Worm (Caenorhabditis elegans) whole organism, L4 larva: ENCODE results near the gene akap-1.

ENCODE experiments used
- F44E2.7 ChIP-seq: fragments of 200-800 bp; sonication (Bioruptor generic); IDR thresholded peaks from 2 replicates; pipeline ENCODE4 v2.1.2; 2022; ENCODE audit warnings: missing genetic modification characterization, missing compliant biosample characterization
- mdt-29 ChIP-seq: fragments of 200-800 bp; sonication (Bioruptor generic); IDR thresholded peaks from 2 replicates; pipeline ENCODE4 v1.3.6; 2022; ENCODE audit warnings: missing genetic modification reagents, missing genetic modification characterization, missing compliant biosample characterization
- mep-1 ChIP-seq: fragments of 150-350 bp; sonication (generic microtip); optimal IDR thresholded peaks from 3 replicates; lab custom pipeline; 2014; ENCODE audit warnings: missing biosample characterization, missing genetic modification characterization
- nhr-77 ChIP-seq: fragments of 150-350 bp; optimal IDR thresholded peaks from 2 replicates; lab custom pipeline; 2014; ENCODE audit warnings: missing biosample characterization, missing genetic modification characterization
- pqm-1 ChIP-seq: sonication (generic microtip); optimal IDR thresholded peaks from 2 replicates; lab custom pipeline; 2017; ENCODE audit warnings: missing biosample characterization, missing genetic modification characterization

DNA sequence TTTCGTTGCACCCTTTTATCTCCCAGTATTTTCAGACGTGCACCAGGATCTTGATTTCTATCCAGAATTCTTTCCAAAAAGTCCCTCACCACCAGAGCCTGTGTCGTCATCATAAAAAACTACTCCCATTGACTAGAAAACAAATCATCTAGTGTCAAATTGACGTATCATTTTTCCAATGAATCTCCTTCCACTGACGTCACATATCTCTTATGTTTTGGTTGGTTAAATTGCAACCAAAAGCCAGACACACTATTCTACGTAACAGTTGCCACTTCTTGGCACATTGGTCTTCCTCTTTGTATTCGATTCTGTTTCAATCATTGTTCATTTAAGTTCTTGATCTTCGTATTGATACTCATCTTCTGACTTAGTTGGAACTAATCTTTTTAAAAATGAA, 44.9 kb downstream of the akap-1 start:
- no peak for TF ChIP-seq nhr-77 (tag; lab: Kevin White, UChicago)
- no peak for TF ChIP-seq mdt-29 (GFP tag; lab: Robert Waterston, UW)
- TF ChIP-seq mep-1 (tag; lab: Kevin White, UChicago): no peak
- no peak for TF ChIP-seq pqm-1 (tag; lab: Kevin White, UChicago)
- TF ChIP-seq F44E2.7 (GFP tag; lab: Robert Waterston, UW): no peak
